Worm (Caenorhabditis elegans) whole organism, L1 larva: ENCODE results near the gene T05A8.11.

ENCODE experiments used
- C34B4.2 ChIP-seq: sonication (generic microtip); optimal IDR thresholded peaks from 2 replicates; lab custom pipeline; 2017; ENCODE audit warnings: mild to moderate bottlenecking, missing genetic modification characterization, missing compliant biosample characterization
- aly-2 ChIP-seq: fragments of 150-350 bp; optimal IDR thresholded peaks from 2 replicates; lab custom pipeline; 2014; ENCODE audit warnings: missing biosample characterization, missing genetic modification characterization
- ceh-82 ChIP-seq, 3 experiments: fragments of 150-350 bp in 1 of 3; sonication (generic microtip) in 2 of 3; optimal IDR thresholded peaks; 2 replicates each; lab custom pipeline; 2014 to 2017; ENCODE audit warnings: missing biosample characterization in 3 of 3, missing genetic modification characterization in 3 of 3
- unc-130 ChIP-seq: fragments of 150-350 bp; optimal IDR thresholded peaks from 2 replicates; lab custom pipeline; 2017; ENCODE audit warnings: missing biosample characterization, missing genetic modification characterization, inconsistent platforms
- ztf-4 ChIP-seq: fragments of 150-350 bp; optimal IDR thresholded peaks from 2 replicates; lab custom pipeline; 2014; ENCODE audit warnings: missing biosample characterization, missing genetic modification characterization

- TF ChIP-seq ztf-4 (tag; lab: Kevin White, UChicago) (no peak), unc-130 (tag; lab: Kevin White, UChicago) (no peak), aly-2 (tag; lab: Kevin White, UChicago) (no peak), ceh-82 (tag; optimal IDR thresholded peaks at IDR 0.05; lab: Kevin White, UChicago) (no peak), C34B4.2 (tag; lab: Kevin White, UChicago) (no peak)
Measured at ce11 chrII:2764664-2765063, 39.2 kb upstream of the T05A8.11 start, which contains the start of gene fbxb-108.
